Fruit fly (Drosophila melanogaster) whole organism, embryonic: ENCODE measurements around the gene FoxL1.
A peak's percentile ranks its signal among the peaks of the same experiment; 100 is the strongest.

Experiments
- Aef1 ChIP-seq: fragments of 200-800 bp; sonication (Bioruptor generic); IDR thresholded peaks from 3 replicates; pipeline ENCODE4 v1.3.6; 2022; ENCODE audit warnings: missing biosample characterization, missing genetic modification characterization
- BtbVII ChIP-seq: fragments of 200-800 bp; sonication (Bioruptor generic); optimal IDR thresholded peaks from 3 replicates; lab custom pipeline; 2017; ENCODE audit warnings: missing biosample characterization, mild to moderate bottlenecking, missing genetic modification characterization
- Bteb2 ChIP-seq: fragments of 200-800 bp; sonication (Bioruptor generic); optimal IDR thresholded peaks from 2 replicates; lab custom pipeline; 2016; ENCODE audit warnings: missing biosample characterization, missing genetic modification characterization
- CG10209 ChIP-seq: fragments of 200-800 bp; sonication (Bioruptor generic); optimal IDR thresholded peaks from 3 replicates; lab custom pipeline; 2017; ENCODE audit warnings: missing biosample characterization, mild to moderate bottlenecking, missing genetic modification characterization, missing genetic modification reagents
- CG10321 ChIP-seq: fragments of 200-800 bp; sonication (Bioruptor generic); IDR thresholded peaks from 2 replicates; pipeline ENCODE4 v1.3.6; 2022; ENCODE audit warnings: missing biosample characterization, missing genetic modification characterization
- CG11398 ChIP-seq: fragments of 200-800 bp; sonication (Bioruptor generic); optimal IDR thresholded peaks from 2 replicates; lab custom pipeline; 2016; ENCODE audit warnings: missing biosample characterization, missing genetic modification characterization
- CG12219 ChIP-seq: fragments of 200-800 bp; sonication (Bioruptor generic); optimal IDR thresholded peaks from 3 replicates; lab custom pipeline; 2018; ENCODE audit warnings: missing biosample characterization, mild to moderate bottlenecking, missing genetic modification characterization
- CG1602 ChIP-seq: fragments of 200-800 bp; sonication (Bioruptor generic); optimal IDR thresholded peaks from 3 replicates; lab custom pipeline; 2016; ENCODE audit warnings: missing biosample characterization, missing genetic modification characterization
- CG1603 ChIP-seq: fragments of 200-800 bp; sonication (Bioruptor generic); optimal IDR thresholded peaks from 2 replicates; lab custom pipeline; 2019; ENCODE audit warnings: missing biosample characterization, mild to moderate bottlenecking, missing genetic modification characterization, moderate library complexity
- CG16779 ChIP-seq: fragments of 200-800 bp; sonication (Bioruptor generic); IDR thresholded peaks from 2 replicates; pipeline ENCODE4 v1.3.6; 2022; ENCODE audit warnings: missing biosample characterization, missing genetic modification characterization
- CG1792 ChIP-seq: fragments of 200-800 bp; sonication (Bioruptor generic); optimal IDR thresholded peaks from 2 replicates; lab custom pipeline; 2016; ENCODE audit warnings: missing biosample characterization, missing genetic modification characterization
- CG32767 ChIP-seq: fragments of 200-800 bp; sonication (Bioruptor generic); IDR thresholded peaks from 2 replicates; pipeline ENCODE4 v1.3.6; 2022; ENCODE audit warnings: missing biosample characterization, missing genetic modification characterization
- CG3847 ChIP-seq: fragments of 200-800 bp; sonication (Bioruptor generic); IDR thresholded peaks from 2 replicates; pipeline ENCODE4 v1.3.6; 2022; ENCODE audit warnings: missing biosample characterization, missing genetic modification characterization
- CG4328 ChIP-seq: fragments of 200-800 bp; sonication (Bioruptor generic); optimal IDR thresholded peaks from 3 replicates; lab custom pipeline; 2017; ENCODE audit warnings: missing biosample characterization, missing genetic modification reagents, missing genetic modification characterization
- CG5180 ChIP-seq: fragments of 200-800 bp; sonication (Bioruptor generic); optimal IDR thresholded peaks from 3 replicates; lab custom pipeline; 2017; ENCODE audit warnings: missing biosample characterization, missing genetic modification characterization, mild to moderate bottlenecking, moderate library complexity, missing genetic modification reagents
- CG6272 ChIP-seq: fragments of 200-800 bp; sonication (Bioruptor generic); IDR thresholded peaks from 2 replicates; pipeline ENCODE4 v1.3.6; 2022; ENCODE audit warnings: missing biosample characterization, missing genetic modification characterization
- CG7372 ChIP-seq: fragments of 200-800 bp; sonication (Bioruptor generic); IDR thresholded peaks from 2 replicates; pipeline ENCODE4 v1.3.6; 2022; ENCODE audit warnings: missing biosample characterization, missing genetic modification characterization
- CG7786 ChIP-seq: fragments of 200-800 bp; sonication (Bioruptor generic); optimal IDR thresholded peaks from 2 replicates; lab custom pipeline; 2016; ENCODE audit warnings: missing biosample characterization, missing genetic modification characterization
- CG8290 ChIP-seq, 3 experiments: fragments of 200-800 bp; sonication (Bioruptor generic); optimal IDR thresholded peaks; 2 replicates each; lab custom pipeline; 2016 to 2019; ENCODE audit warnings: missing biosample characterization in 3 of 3, missing genetic modification characterization in 3 of 3, mild to moderate bottlenecking in 2 of 3, moderate library complexity in 1 of 3
- CG8478 ChIP-seq: fragments of >200 bp; optimal IDR thresholded peaks from 2 replicates; lab custom pipeline; 2018
- CG9932 ChIP-seq: fragments of 200-800 bp; sonication (Bioruptor generic); IDR thresholded peaks from 2 replicates; pipeline ENCODE4 v1.3.6; 2022; ENCODE audit warnings: missing biosample characterization, missing genetic modification characterization
- CHES-1-like ChIP-seq: fragments of 200-800 bp; sonication (Bioruptor generic); optimal IDR thresholded peaks from 2 replicates; lab custom pipeline; 2016; ENCODE audit warnings: missing biosample characterization, missing genetic modification characterization
- Hmx ChIP-seq: fragments of 200-800 bp; sonication (Bioruptor generic); optimal IDR thresholded peaks from 2 replicates; lab custom pipeline; 2016; ENCODE audit warnings: missing biosample characterization, missing genetic modification characterization
- MTF-1 ChIP-seq: fragments of 200-800 bp; sonication (Bioruptor generic); optimal IDR thresholded peaks from 2 replicates; lab custom pipeline; 2018; ENCODE audit warnings: missing biosample characterization, mild to moderate bottlenecking, missing genetic modification characterization, borderline replicate concordance
- NfI ChIP-seq: fragments of 200-800 bp; sonication (Bioruptor generic); optimal IDR thresholded peaks from 3 replicates; lab custom pipeline; 2018; ENCODE audit warnings: missing biosample characterization, mild to moderate bottlenecking, missing genetic modification characterization, moderate library complexity
- Oaz ChIP-seq: fragments of 200-800 bp; sonication (Bioruptor generic); IDR thresholded peaks from 2 replicates; pipeline ENCODE4 v1.3.6; 2022; ENCODE audit warnings: missing biosample characterization, missing genetic modification characterization
- Oli ChIP-seq: fragments of 200-800 bp; sonication (Bioruptor generic); optimal IDR thresholded peaks from 2 replicates; lab custom pipeline; 2018; ENCODE audit warnings: missing biosample characterization, mild to moderate bottlenecking, missing genetic modification characterization, moderate library complexity
- Pdp1 ChIP-seq, 2 experiments: fragments of 200-800 bp; sonication (Bioruptor generic); optimal IDR thresholded peaks; 3 replicates each; lab custom pipeline; 2016; ENCODE audit warnings: missing biosample characterization in 2 of 2, missing genetic modification characterization in 2 of 2, mild to moderate bottlenecking in 1 of 2, moderate library complexity in 1 of 2
- Ravus ChIP-seq: fragments of 200-800 bp; sonication (Bioruptor generic); IDR thresholded peaks from 2 replicates; pipeline ENCODE4 v1.3.6; 2022; ENCODE audit warnings: missing biosample characterization, missing genetic modification characterization
- Scr ChIP-seq: fragments of 200-800 bp; sonication (Bioruptor generic); IDR thresholded peaks from 2 replicates; pipeline ENCODE4 v1.3.6; 2022; ENCODE audit warnings: missing biosample characterization, missing genetic modification characterization; ENCODE audit not compliant: partially characterized antibody
- Trl ChIP-seq, 3 experiments: fragments of >200 bp in 2 of 3; fragments of 200-800 bp in 1 of 3; sonication (Bioruptor generic) in 1 of 3; optimal IDR thresholded peaks; 2 replicates in 1 of 3; 3 replicates in 2 of 3; lab custom pipeline; 2016 to 2017; ENCODE audit warnings: missing biosample characterization in 1 of 3, missing genetic modification characterization in 1 of 3
- ac ChIP-seq: fragments of 200-800 bp; sonication (Bioruptor generic); optimal IDR thresholded peaks from 3 replicates; lab custom pipeline; 2017; ENCODE audit warnings: missing biosample characterization, mild to moderate bottlenecking, missing genetic modification characterization
- aop ChIP-seq: fragments of 200-800 bp; sonication (Bioruptor generic); IDR thresholded peaks from 2 replicates; pipeline ENCODE4 v1.3.6; 2022; ENCODE audit warnings: missing biosample characterization, missing genetic modification characterization
- ci ChIP-seq: fragments of 200-800 bp; sonication (Bioruptor generic); IDR thresholded peaks from 3 replicates; pipeline ENCODE4 v1.3.6; 2022; ENCODE audit warnings: missing biosample characterization, missing genetic modification characterization
- dimm ChIP-seq: fragments of 200-800 bp; sonication (Bioruptor generic); IDR thresholded peaks from 2 replicates; pipeline ENCODE4 v1.3.6; 2022; ENCODE audit warnings: missing biosample characterization, missing genetic modification characterization
- emc ChIP-seq: fragments of 200-800 bp; sonication (Bioruptor generic); optimal IDR thresholded peaks from 2 replicates; lab custom pipeline; 2016; ENCODE audit warnings: missing biosample characterization, missing genetic modification characterization
- eyg ChIP-seq: fragments of 200-800 bp; sonication (Bioruptor generic); optimal IDR thresholded peaks from 3 replicates; lab custom pipeline; 2016; ENCODE audit warnings: missing biosample characterization, missing genetic modification characterization
- hbn ChIP-seq: fragments of 200-800 bp; sonication (Bioruptor generic); IDR thresholded peaks from 2 replicates; pipeline ENCODE4 v1.3.6; 2022; ENCODE audit warnings: missing biosample characterization, missing genetic modification characterization; ENCODE audit not compliant: partially characterized antibody
- hth ChIP-seq: fragments of >200 bp; optimal IDR thresholded peaks from 2 replicates; lab custom pipeline; 2017; ENCODE audit warnings: inconsistent platforms
- lbe ChIP-seq: fragments of 200-800 bp; sonication (Bioruptor generic); optimal IDR thresholded peaks from 2 replicates; lab custom pipeline; 2016; ENCODE audit warnings: missing biosample characterization, mild to moderate bottlenecking, missing genetic modification characterization
- pfk ChIP-seq: fragments of 200-800 bp; sonication (Bioruptor generic); optimal IDR thresholded peaks from 2 replicates; lab custom pipeline; 2018; ENCODE audit warnings: missing biosample characterization, mild to moderate bottlenecking, missing genetic modification characterization, moderate library complexity
- pho ChIP-seq: fragments of 200-800 bp; sonication (Bioruptor generic); optimal IDR thresholded peaks from 2 replicates; lab custom pipeline; 2016; ENCODE audit warnings: missing biosample characterization, missing genetic modification characterization
- pum ChIP-seq: fragments of 200-800 bp; sonication (Bioruptor generic); optimal IDR thresholded peaks from 2 replicates; lab custom pipeline; 2016; ENCODE audit warnings: missing biosample characterization, missing genetic modification characterization
- tll ChIP-seq, 2 experiments: fragments of 200-800 bp in 1 of 2; fragments of >200 bp in 1 of 2; sonication (Bioruptor generic) in 1 of 2; optimal IDR thresholded peaks; 2 replicates each; lab custom pipeline; 2017 to 2019; ENCODE audit warnings: missing biosample characterization in 2 of 2, missing genetic modification characterization in 2 of 2, mild to moderate bottlenecking in 1 of 2, moderate library complexity in 1 of 2
- toy ChIP-seq: fragments of 200-800 bp; sonication (Bioruptor generic); IDR thresholded peaks from 2 replicates; pipeline ENCODE4 v1.3.6; 2022; ENCODE audit warnings: missing biosample characterization, missing genetic modification characterization
- vfl ChIP-seq: fragments of 200-800 bp; sonication (Bioruptor generic); optimal IDR thresholded peaks from 2 replicates; lab custom pipeline; 2016; ENCODE audit warnings: missing biosample characterization, missing genetic modification characterization
- wor ChIP-seq: fragments of 200-800 bp; sonication (Bioruptor generic); IDR thresholded peaks from 2 replicates; pipeline ENCODE4 v1.3.6; 2022; ENCODE audit warnings: missing biosample characterization, missing genetic modification characterization
- yki ChIP-seq: fragments of >200 bp; optimal IDR thresholded peaks from 3 replicates; lab custom pipeline; 2018
- z ChIP-seq: fragments of 200-800 bp; sonication (Bioruptor generic); IDR thresholded peaks from 3 replicates; pipeline ENCODE4 v1.3.6; 2022; ENCODE audit warnings: missing biosample characterization, missing genetic modification characterization
- zen2 ChIP-seq: fragments of 200-800 bp; sonication (Bioruptor generic); IDR thresholded peaks from 3 replicates; pipeline ENCODE4 v1.3.6; 2022; ENCODE audit warnings: missing biosample characterization, missing genetic modification characterization; ENCODE audit not compliant: partially characterized antibody

Gene FoxL1

DNA sequence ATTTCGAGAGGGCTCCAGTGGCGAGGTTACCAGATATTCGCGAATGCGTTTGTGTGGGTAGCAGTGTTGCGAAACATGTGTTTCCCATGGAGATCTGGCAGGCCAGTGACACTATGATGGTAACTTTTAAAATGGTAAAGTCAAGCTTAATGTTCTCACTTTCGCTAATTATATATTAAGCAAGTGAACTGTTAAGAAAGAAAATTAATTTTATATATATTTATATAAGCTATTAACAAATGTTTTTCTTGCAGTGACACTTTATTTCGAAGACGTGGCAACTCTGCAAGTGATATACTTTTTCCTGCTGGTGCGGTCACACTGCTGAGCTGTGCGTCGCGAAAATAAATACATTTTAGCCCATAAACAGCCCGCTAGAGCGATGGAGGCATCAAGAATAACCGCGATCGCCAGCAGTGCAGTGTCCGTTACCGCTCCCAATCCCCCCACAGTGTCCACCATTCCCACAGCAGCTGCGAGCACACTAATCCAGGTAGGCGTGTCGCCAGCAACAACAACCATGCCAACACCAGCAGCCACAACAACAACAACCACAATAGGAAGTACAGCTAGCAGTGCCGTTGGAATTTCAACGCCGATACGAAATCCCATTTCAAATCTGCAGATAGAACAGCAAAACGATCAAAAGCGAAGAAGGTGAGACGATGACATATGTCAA lies 21.7 kb downstream of the FoxL1 start, which contains the start of the genes CG11593 and Rcd5 (continued):
- TF ChIP-seq Oli (tag; lab: Kevin White, UChicago) (peak; percentile 59), hth (lab: Kevin White, UChicago) (no peak), CG5180 (no peak), CG3847 (peak; percentile 95), MTF-1 (no peak), CG7786 (GFP tag; lab: Kevin White, UChicago) (no peak), CG16779 (GFP tag; lab: Robert Waterston, UW) (no peak), eyg (GFP tag; lab: Kevin White, UChicago) (no peak), BtbVII (GFP tag; lab: Kevin White, UChicago) (no peak), Trl (optimal IDR thresholded peaks at IDR 0.05; lab: Kevin White, UChicago) (no peak), Trl (GFP tag; optimal IDR thresholded peaks at IDR 0.05; lab: Kevin White, UChicago) (peak; percentile 22), Pdp1 (GFP tag; optimal IDR thresholded peaks at IDR 0.05; lab: Kevin White, UChicago) (peak; percentile 36 to 50), emc (GFP tag; lab: Kevin White, UChicago) (no peak), Scr (GFP tag; lab: Robert Waterston, UW) (peak; percentile 28; the same call in 1 of the 2 replicates), CG1603 (no peak), yki (no peak), CG1792 (GFP tag; lab: Kevin White, UChicago) (no peak), vfl (GFP tag; lab: Kevin White, UChicago) (no peak), dimm (GFP tag; lab: Robert Waterston, UW) (no peak), Aef1 (GFP tag; lab: Robert Waterston, UW) (peak; percentile 90), pho (GFP tag; lab: Kevin White, UChicago) (peak; percentile 25), Bteb2 (GFP tag; lab: Kevin White, UChicago) (peak; percentile 17), wor (GFP tag; lab: Robert Waterston, UW) (peak; percentile 64; the same call in 1 of the 2 replicates), z (GFP tag; lab: Robert Waterston, UW) (no peak), pfk (GFP tag; lab: Kevin White, UChicago) (no peak), aop (GFP tag; lab: Robert Waterston, UW) (no peak), lbe (GFP tag; lab: Kevin White, UChicago) (no peak), Ravus (GFP tag; lab: Robert Waterston, UW) (peak; percentile 54), pum (GFP tag; lab: Kevin White, UChicago) (peak; percentile 35), CG6272 (GFP tag; lab: Robert Waterston, UW) (peak; percentile 90), ac (no peak), Hmx (no peak), CG4328 (GFP tag; lab: Kevin White, UChicago) (peak; percentile 42), ci (GFP tag; lab: Robert Waterston, UW) (peak; percentile 79; the same call in 2 of the 3 replicates), CG10321 (peak; percentile 52; the same call in 1 of the 2 replicates), CG8478 (no peak), CG7372 (GFP tag; lab: Robert Waterston, UW) (peak; percentile 79), Oaz (GFP tag; lab: Robert Waterston, UW) (peak; percentile 68), hbn (GFP tag; lab: Robert Waterston, UW) (no peak), CG9932 (peak; percentile 92), zen2 (GFP tag; lab: Robert Waterston, UW) (no peak), CG1602 (GFP tag; lab: Kevin White, UChicago) (peak; percentile 72), CG12219 (GFP tag; lab: Kevin White, UChicago) (no peak), toy (GFP tag; lab: Robert Waterston, UW) (peak; percentile 60; the same call in 1 of the 2 replicates), CG11398 (GFP tag; lab: Kevin White, UChicago) (no peak), NfI (GFP tag; lab: Kevin White, UChicago) (no peak), CG32767 (GFP tag; lab: Robert Waterston, UW) (peak; percentile 80), CG10209 (GFP tag; lab: Kevin White, UChicago) (peak; percentile 65), tll (GFP tag; optimal IDR thresholded peaks at IDR 0.05; lab: Kevin White, UChicago) (peak in 1 of 2 experiments; percentile 11), CG8290 (GFP tag; optimal IDR thresholded peaks at IDR 0.05; lab: Kevin White, UChicago) (peak; percentile 59), CG8290 (tag; optimal IDR thresholded peaks at IDR 0.05; lab: Kevin White, UChicago) (no peak), CHES-1-like (GFP tag; lab: Kevin White, UChicago) (peak; percentile 9)
